Worm (Caenorhabditis elegans) whole organism, dauer: ENCODE data around the gene ceh-13.

Source experiments
- unc-62 ChIP-seq: sonication (generic microtip); optimal IDR thresholded peaks from 2 replicates; lab custom pipeline; 2017; ENCODE audit warnings: missing biosample characterization, missing genetic modification reagents, missing genetic modification characterization

Gene ceh-13

ce11 chrIII:7555360-7555759 lies at the start of gene ceh-13:
Gene ceh-13 (plus strand): TSS chrIII:7555660.
- TF ChIP-seq unc-62 = no peak

DNA sequence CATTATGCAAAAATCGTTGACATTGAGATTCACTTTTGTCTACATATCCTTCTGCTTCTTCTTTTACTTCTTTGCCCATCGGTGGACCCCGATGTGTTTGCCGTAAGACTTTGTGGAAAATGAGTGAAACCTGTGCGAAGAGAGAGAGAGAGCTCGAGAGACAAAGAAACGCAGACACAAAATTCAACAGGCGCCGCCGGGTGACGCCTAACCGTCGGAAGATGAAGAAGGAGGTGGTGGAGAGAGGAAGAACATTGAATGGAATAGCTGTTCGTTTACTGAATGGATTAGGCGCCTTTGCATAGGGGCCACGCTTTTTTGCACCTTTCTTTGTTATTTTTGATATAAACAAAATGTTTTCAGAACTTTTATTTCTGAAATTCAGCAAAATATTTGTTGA lies 48.5 kb upstream of the ceh-13 start:
- TF ChIP-seq unc-62 = no peak

DNA sequence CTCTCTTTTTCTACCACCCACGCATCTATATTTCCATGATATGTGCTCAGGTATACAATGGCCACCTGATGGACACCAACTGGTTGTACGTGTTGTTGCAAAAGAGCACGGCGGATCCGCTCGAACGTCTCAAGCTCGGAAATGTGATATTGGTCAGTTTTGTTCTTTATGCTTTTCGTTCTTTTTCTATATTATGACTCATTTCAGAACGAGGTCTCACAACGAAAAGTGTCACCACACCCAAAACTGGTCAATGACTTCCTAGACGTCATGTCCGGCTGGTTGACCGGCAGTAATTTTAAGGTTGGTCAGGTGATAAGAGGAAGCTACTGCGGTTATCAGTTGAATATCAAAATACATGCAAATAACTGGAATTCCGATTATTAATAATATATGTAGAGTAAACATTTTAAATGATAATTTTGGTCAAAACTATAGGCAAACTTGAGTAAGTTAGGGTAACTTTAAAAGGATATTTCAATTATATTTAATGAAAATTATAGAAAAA lies 47.3 kb upstream of the ceh-13 start, which contains the start of gene cls-1:
Gene cls-1 (plus strand): TSS at position 51 of the 508 bp plus-strand sequence.
- no peak for TF ChIP-seq unc-62

- no peak for TF ChIP-seq unc-62
These were observed 37.0 kb upstream of the ceh-13 start, which contains the start of gene clk-2 for ce11 chrIII:7518424-7518823. Gene clk-2 (minus strand): TSS chrIII:7518524.

DNA sequence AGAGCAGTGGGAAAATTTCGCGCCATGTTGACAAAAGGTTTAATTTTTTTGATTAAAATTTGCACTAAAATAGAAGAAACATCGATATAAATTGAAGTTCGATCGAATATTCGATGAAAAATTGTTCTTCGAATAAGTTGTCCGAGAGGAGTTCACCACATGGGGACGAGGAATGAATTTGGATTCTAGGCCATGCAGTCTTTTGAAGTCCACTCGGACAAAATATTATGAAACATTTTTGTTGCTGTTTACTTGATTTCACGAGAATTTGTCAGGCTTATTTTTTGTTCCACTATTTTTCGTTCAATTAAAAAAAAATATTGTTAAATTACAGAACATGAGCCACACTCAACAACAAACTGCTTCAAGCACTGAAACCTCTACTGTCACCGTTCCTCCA lies 34.8 kb upstream of the ceh-13 start, which contains the start of the genes cux-7 and C07H6.2:
Gene cux-7 (minus strand): TSS at position 174 of the 400 bp plus-strand sequence.
Gene C07H6.2 (plus strand): TSS at position 338 of the 400 bp plus-strand sequence.
- no peak for TF ChIP-seq unc-62

DNA sequence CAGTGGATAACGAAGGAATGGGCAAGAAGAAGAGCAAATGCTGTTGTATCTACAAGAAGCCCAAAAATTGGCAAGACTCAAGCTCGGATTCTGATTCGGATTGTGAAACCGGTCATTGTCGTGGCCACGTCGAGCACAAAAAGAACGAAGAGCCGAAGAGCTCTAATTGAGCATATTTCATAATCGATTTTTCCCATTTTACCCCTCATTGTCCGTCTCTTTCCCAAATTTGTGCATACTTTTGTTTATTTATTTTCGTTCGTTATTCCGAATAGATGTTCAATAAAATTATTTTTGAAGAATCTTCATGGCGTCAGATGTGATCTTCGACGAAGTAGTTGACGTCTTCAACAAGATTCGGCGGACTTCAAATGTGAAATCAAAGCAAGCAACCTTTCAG lies 34.3 kb upstream of the ceh-13 start, which contains the start of gene lig-4:
Gene lig-4 (plus strand): TSS at position 301 of the 400 bp plus-strand sequence.
- TF ChIP-seq unc-62 = no peak

ce11 chrIII:7524830-7525344 lies 30.6 kb upstream of the ceh-13 start:
- TF ChIP-seq unc-62 = no peak

DNA sequence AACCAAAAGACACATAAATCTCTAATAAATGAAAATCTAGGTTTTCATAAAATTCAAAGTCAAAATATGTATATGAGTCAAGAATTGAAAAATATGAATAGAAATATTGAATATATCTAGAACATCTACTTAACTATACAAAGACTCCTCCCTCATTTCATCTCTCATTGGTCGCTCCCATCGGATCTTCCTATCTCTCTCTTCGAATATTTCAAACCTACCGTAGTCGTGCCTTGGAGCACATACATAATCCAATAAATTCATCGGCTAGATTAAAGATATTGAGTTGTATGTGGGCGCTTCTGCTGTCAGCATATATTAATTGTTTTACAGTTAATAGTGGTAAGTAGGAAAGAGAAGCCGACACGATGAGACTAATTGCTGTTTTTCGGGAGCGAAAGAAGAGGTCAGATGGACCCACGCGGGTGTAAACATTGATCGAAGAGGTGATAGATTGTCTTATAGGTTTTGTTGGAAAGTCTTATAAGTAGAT lies 28.4 kb upstream of the ceh-13 start:
- no peak for TF ChIP-seq unc-62

ce11 chrIII:7530108-7530507 lies 25.4 kb upstream of the ceh-13 start:
- TF ChIP-seq unc-62 = no peak

- TF ChIP-seq unc-62 = no peak
These were observed 24.6 kb upstream of the ceh-13 start for ce11 chrIII:7530830-7531229.

DNA sequence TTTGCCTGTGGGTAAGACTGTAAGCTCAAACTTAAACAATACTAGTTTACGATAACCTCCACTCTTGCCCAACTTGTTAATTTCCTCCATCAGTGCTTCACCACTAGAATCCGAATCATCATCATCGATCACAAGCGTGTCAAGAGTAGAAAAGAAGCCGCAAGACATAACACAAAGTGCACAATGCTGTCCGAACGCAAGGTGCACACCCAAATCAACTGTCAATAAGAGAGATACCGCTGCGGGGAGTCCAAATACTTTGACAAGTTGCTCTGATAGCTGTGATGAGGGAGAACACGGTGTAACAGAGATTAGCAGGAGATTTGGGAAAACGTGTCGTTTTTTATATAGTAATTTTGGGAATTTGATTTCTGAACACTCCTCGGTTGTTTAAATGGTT lies 24.1 kb upstream of the ceh-13 start:
- no peak for TF ChIP-seq unc-62

ce11 chrIII:7533012-7533411 lies 22.4 kb upstream of the ceh-13 start:
- no peak for TF ChIP-seq unc-62

DNA sequence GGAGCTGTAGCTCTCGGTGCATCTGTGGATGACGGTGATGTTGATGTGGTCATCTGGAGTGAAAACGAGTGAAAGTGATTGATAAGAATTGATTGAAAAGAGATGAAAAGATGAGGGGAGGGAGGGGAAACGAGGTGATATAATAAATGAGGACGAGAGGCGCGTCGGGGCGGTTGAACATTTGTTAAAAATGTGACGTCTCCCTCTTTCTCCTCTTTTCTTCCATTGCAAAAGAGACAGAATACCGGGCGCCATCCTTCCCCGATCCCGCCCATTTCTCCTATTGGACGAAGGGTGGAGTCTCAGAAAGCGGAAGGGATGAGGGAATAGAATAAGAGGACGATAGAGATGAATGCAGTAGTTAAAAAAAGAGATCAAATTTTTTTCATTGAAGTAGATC lies 20.8 kb upstream of the ceh-13 start:
- TF ChIP-seq unc-62 = no peak

DNA sequence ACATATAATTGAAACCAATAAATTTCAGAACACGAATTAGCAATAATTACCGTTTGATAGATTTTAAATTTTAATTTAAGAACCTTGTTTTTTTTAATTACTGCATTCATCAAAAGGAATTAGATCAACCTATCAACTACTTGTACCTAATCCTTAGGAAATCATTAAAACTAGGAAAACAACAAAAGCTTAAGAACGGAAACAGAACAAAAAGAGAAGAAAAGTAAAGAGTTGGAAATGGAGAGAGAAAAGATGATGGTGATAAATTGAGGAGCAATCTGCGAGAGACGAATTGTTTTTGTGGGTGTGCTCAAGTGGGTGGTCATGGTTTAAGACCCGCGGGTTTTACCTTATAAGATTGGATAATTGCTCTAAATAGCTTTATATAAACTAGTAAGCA lies 20.1 kb upstream of the ceh-13 start:
- TF ChIP-seq unc-62 = no peak

ce11 chrIII:7536559-7536958 lies 18.9 kb upstream of the ceh-13 start, which contains the start of gene lin-39:
Gene lin-39 (minus strand): TSS chrIII:7536632.
- no peak for TF ChIP-seq unc-62

DNA sequence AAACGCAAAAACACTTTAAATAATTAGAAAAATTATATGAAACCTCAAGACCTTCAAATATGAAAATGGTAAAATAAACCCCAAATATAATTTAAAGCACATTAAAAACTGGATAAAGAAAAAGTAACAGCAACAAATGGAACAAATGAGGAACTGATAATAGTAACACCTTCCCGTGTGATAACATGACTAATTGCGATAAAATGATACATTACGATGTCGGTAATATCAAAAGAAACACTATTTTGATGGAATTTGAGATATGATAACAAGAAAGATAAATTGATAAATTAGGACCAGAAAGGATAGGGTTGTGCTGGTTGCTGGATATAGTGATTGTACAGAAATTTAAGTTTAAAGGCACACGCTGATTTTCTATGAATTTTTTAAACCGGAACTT lies 13.4 kb upstream of the ceh-13 start:
- TF ChIP-seq unc-62 = no peak

ce11 chrIII:7544211-7544610 lies 11.2 kb upstream of the ceh-13 start:
- no peak for TF ChIP-seq unc-62

DNA sequence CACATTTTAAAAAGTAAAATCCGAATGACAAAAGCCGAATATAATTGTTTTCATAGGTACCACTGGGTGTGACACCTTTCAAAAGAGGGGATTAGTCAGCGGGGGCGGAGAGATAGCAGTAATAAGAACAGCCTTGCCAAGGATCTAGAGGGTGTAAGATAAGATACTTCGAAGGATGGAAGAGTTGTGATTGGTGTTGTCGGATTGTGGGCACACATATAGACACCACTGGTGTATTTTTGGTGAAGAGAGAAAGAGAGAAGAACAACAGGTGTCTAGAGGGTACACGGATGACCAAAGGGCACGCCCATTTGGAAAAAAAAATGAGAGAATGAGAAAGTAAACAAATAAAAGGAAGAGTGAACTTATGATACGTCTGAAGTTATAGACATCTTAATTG lies 10.3 kb upstream of the ceh-13 start:
- TF ChIP-seq unc-62 = no peak

ce11 chrIII:7548963-7549362 lies 6.5 kb upstream of the ceh-13 start:
- no peak for TF ChIP-seq unc-62
